1 fruit fly cellular context compared by ENCODE assay signal in genomic region chr3R:28904816-28905435, dm6.
A peak's percentile ranks its signal among the peaks of the same experiment; 100 is the strongest.
TF ChIP-seq lines count a peak whose summit lies in the region.

No protein-coding gene starts in this region.

TF ChIP-seq in whole organism, embryonic, 481 proteins besides CTCF, POLR2A, EP300 and RAD21 (continued from another document):
- TF ChIP-seq CG2129 (GFP tag; IDR thresholded peaks at IDR 0.05; lab: Robert Waterston, UW; ENCODE audit: partially characterized antibody): no peak
- TF ChIP-seq B-H2 (GFP tag; optimal IDR thresholded peaks at IDR 0.05; lab: Kevin White, UChicago): peak; percentile 64
- peak; percentile 67 for TF ChIP-seq CG9876 (GFP tag; optimal IDR thresholded peaks at IDR 0.05; lab: Kevin White, UChicago)
- no peak for TF ChIP-seq HLH4C (GFP tag; IDR thresholded peaks at IDR 0.05; lab: Robert Waterston, UW; ENCODE audit: partially characterized antibody)
- peak; percentile 83 for TF ChIP-seq zfh1 (GFP tag; IDR thresholded peaks at IDR 0.05; lab: Robert Waterston, UW)
- TF ChIP-seq ro (GFP tag; IDR thresholded peaks at IDR 0.05; lab: Robert Waterston, UW): peak; percentile 33; the same call in 1 of the 2 replicates
- no peak for TF ChIP-seq Spps (tag; optimal IDR thresholded peaks at IDR 0.05; lab: Kevin White, UChicago)
- peak; percentile 40 for TF ChIP-seq CG16815 (GFP tag; optimal IDR thresholded peaks at IDR 0.05; lab: Kevin White, UChicago)
- peak; percentile 73 for TF ChIP-seq nmo (GFP tag; optimal IDR thresholded peaks at IDR 0.05; lab: Kevin White, UChicago)
- no peak for TF ChIP-seq bigmax (GFP tag; optimal IDR thresholded peaks at IDR 0.05; lab: Kevin White, UChicago)
- TF ChIP-seq CG12236 (GFP tag; optimal IDR thresholded peaks at IDR 0.05; lab: Kevin White, UChicago): peak; percentile 32
- TF ChIP-seq CG6813 (GFP tag; optimal IDR thresholded peaks at IDR 0.05; lab: Kevin White, UChicago): peak; percentile 46
- no peak for TF ChIP-seq CkIIα-i1 (GFP tag; IDR thresholded peaks at IDR 0.05; lab: Robert Waterston, UW)
- TF ChIP-seq CG8388 (GFP tag; optimal IDR thresholded peaks at IDR 0.05; lab: Kevin White, UChicago): peak; percentile 64
- peak; percentile 91 for TF ChIP-seq CG11456 (GFP tag; IDR thresholded peaks at IDR 0.05; lab: Robert Waterston, UW)
- TF ChIP-seq danr (GFP tag; IDR thresholded peaks at IDR 0.05; lab: Robert Waterston, UW): peak; percentile 55
- TF ChIP-seq CG3065 (GFP tag; optimal IDR thresholded peaks at IDR 0.05; lab: Kevin White, UChicago): peak; percentile 16
- peak; percentile 6 for TF ChIP-seq cwo (GFP tag; optimal IDR thresholded peaks at IDR 0.05; lab: Kevin White, UChicago)
- TF ChIP-seq trem (tag; optimal IDR thresholded peaks at IDR 0.05; lab: Kevin White, UChicago): no peak
- TF ChIP-seq mirr (GFP tag; optimal IDR thresholded peaks at IDR 0.05; lab: Kevin White, UChicago): peak; percentile 25
- peak; percentile 16 for TF ChIP-seq Asciz (GFP tag; optimal IDR thresholded peaks at IDR 0.05; lab: Kevin White, UChicago)
- TF ChIP-seq CG2120 (GFP tag; optimal IDR thresholded peaks at IDR 0.05; lab: Kevin White, UChicago): peak; percentile 88
- TF ChIP-seq CG10267 (tag; optimal IDR thresholded peaks at IDR 0.05; lab: Kevin White, UChicago): peak; percentile 8
- no peak for TF ChIP-seq Dp (GFP tag; optimal IDR thresholded peaks at IDR 0.05; lab: Kevin White, UChicago)
- peak; percentile 83 for TF ChIP-seq Atf6 (GFP tag; IDR thresholded peaks at IDR 0.05; lab: Robert Waterston, UW)
- no peak for TF ChIP-seq zen (tag; optimal IDR thresholded peaks at IDR 0.05; lab: Kevin White, UChicago)
- TF ChIP-seq Gug (GFP tag; IDR thresholded peaks at IDR 0.05; lab: Robert Waterston, UW): peak; percentile 86
- peak; percentile 82 for TF ChIP-seq Dip3 (GFP tag; optimal IDR thresholded peaks at IDR 0.05; lab: Kevin White, UChicago)
- TF ChIP-seq Lim3 (GFP tag; IDR thresholded peaks at IDR 0.05; lab: Robert Waterston, UW): 0 out of 2 replicates have a peak, but pooled peaks have one; percentile 37
- peak; percentile 82 for TF ChIP-seq her (GFP tag; optimal IDR thresholded peaks at IDR 0.05; lab: Kevin White, UChicago)
TF ChIP-seq in whole organism, embryonic: peak in this region for 328.
